Worm (Caenorhabditis elegans) whole organism, L4 larva: ENCODE measurements around the gene nol-10.
A peak's percentile ranks its signal among the peaks of the same experiment; 100 is the strongest.

Experiments used
- F37D6.2 ChIP-seq: sonication (generic microtip); optimal IDR thresholded peaks from 2 replicates; lab custom pipeline; 2016; ENCODE audit warnings: mild to moderate bottlenecking, missing genetic modification characterization, missing compliant biosample characterization
- F49E8.2 ChIP-seq: sonication (generic microtip); optimal IDR thresholded peaks from 2 replicates; lab custom pipeline; 2016; ENCODE audit warnings: missing compliant biosample characterization, mild to moderate bottlenecking, missing genetic modification characterization, borderline replicate concordance
- Y48G9A.11 ChIP-seq: fragments of 200-800 bp; sonication (Bioruptor generic); IDR thresholded peaks from 2 replicates; pipeline ENCODE4 v1.3.6; 2022; ENCODE audit warnings: missing genetic modification reagents, missing genetic modification characterization, missing compliant biosample characterization
- Y5F2A.4 ChIP-seq: fragments of 200-800 bp; sonication (Bioruptor generic); optimal IDR thresholded peaks from 2 replicates; lab custom pipeline; 2018; ENCODE audit warnings: mild to moderate bottlenecking, missing genetic modification characterization, missing compliant biosample characterization
- ZK337.2 ChIP-seq: fragments of 200-800 bp; sonication (Bioruptor generic); IDR thresholded peaks from 2 replicates; pipeline ENCODE4 v1.3.6; 2022; ENCODE audit warnings: missing genetic modification reagents, missing genetic modification characterization, missing compliant biosample characterization
- aha-1 ChIP-seq: fragments of 150-350 bp; peaks from one replicate; lab custom pipeline; 2014; ENCODE audit warnings: missing biosample characterization, missing genetic modification characterization
- ama-1 ChIP-seq: fragments of 150-350 bp; optimal IDR thresholded peaks from 2 replicates; lab custom pipeline; 2014; ENCODE audit warnings: inconsistent platforms, mixed read lengths
- arid-1 ChIP-seq: fragments of 200-800 bp; sonication (Bioruptor generic); conservative IDR thresholded peaks from 2 replicates; pipeline ENCODE4 v1.3.6; 2022; ENCODE audit warnings: missing genetic modification reagents, missing genetic modification characterization, missing compliant biosample characterization
- ceh-62 ChIP-seq: sonication (generic microtip); optimal IDR thresholded peaks from 2 replicates; lab custom pipeline; 2017; ENCODE audit warnings: missing biosample characterization, missing genetic modification characterization
- daf-16 ChIP-seq, 3 experiments: sonication (generic microtip); optimal IDR thresholded peaks; 2 replicates each; lab custom pipeline; 2016 to 2017; ENCODE audit warnings: missing genetic modification characterization in 3 of 3, missing genetic modification reagents in 3 of 3, mild to moderate bottlenecking in 2 of 3, missing compliant biosample characterization in 2 of 3, missing biosample characterization in 1 of 3, moderate library complexity in 1 of 3
- dmd-8 ChIP-seq: fragments of 200-800 bp; sonication (Bioruptor generic); IDR thresholded peaks from 2 replicates; pipeline ENCODE4 v1.3.6; 2022; ENCODE audit warnings: missing genetic modification characterization, missing compliant biosample characterization
- dpl-1 ChIP-seq: fragments of 150-350 bp; optimal IDR thresholded peaks from 2 replicates; lab custom pipeline; 2014; ENCODE audit warnings: missing biosample characterization, missing genetic modification reagents, missing genetic modification characterization
- egl-27 ChIP-seq: sonication (generic microtip); optimal IDR thresholded peaks from 3 replicates; lab custom pipeline; 2017; ENCODE audit warnings: missing biosample characterization, missing genetic modification reagents, missing genetic modification characterization
- fkh-10 ChIP-seq: fragments of 150-350 bp; optimal IDR thresholded peaks from 2 replicates; lab custom pipeline; 2014; ENCODE audit warnings: missing biosample characterization, missing genetic modification reagents, missing genetic modification characterization
- gei-8 ChIP-seq: fragments of 200-800 bp; sonication (Bioruptor generic); optimal IDR thresholded peaks from 2 replicates; lab custom pipeline; 2018; ENCODE audit warnings: mild to moderate bottlenecking, missing genetic modification characterization, missing compliant biosample characterization
- hif-1 ChIP-seq, 2 experiments: sonication (generic microtip); optimal IDR thresholded peaks; 2 replicates each; lab custom pipeline; 2016 to 2017; ENCODE audit warnings: missing compliant biosample characterization in 2 of 2, missing genetic modification characterization in 2 of 2, missing genetic modification reagents in 2 of 2, missing genotype in 2 of 2, mild to moderate bottlenecking in 1 of 2
- hmg-1.1 ChIP-seq: fragments of 200-800 bp; sonication (Bioruptor generic); IDR thresholded peaks from 2 replicates; pipeline ENCODE4 v1.3.6; 2022; ENCODE audit warnings: missing genetic modification reagents, missing genetic modification characterization, missing compliant biosample characterization
- lin-13 ChIP-seq: fragments of 150-350 bp; optimal IDR thresholded peaks from 2 replicates; lab custom pipeline; 2014; ENCODE audit warnings: missing biosample characterization, missing genetic modification reagents, missing genetic modification characterization
- lin-38 ChIP-seq: fragments of 200-800 bp; sonication (Bioruptor generic); IDR thresholded peaks from 2 replicates; pipeline ENCODE4 v1.3.6; 2022; ENCODE audit warnings: missing genetic modification reagents, missing genetic modification characterization, missing compliant biosample characterization
- lin-39 ChIP-seq: fragments of 150-350 bp; optimal IDR thresholded peaks from 2 replicates; lab custom pipeline; 2014; ENCODE audit warnings: missing biosample characterization, missing genetic modification reagents, missing genetic modification characterization
- lir-3 ChIP-seq: sonication (generic microtip); optimal IDR thresholded peaks from 2 replicates; lab custom pipeline; 2016; ENCODE audit warnings: mild to moderate bottlenecking, missing genetic modification characterization, missing compliant biosample characterization
- mes-2 ChIP-seq: sonication (generic microtip); optimal IDR thresholded peaks from 2 replicates; lab custom pipeline; 2016; ENCODE audit warnings: missing genotype, mild to moderate bottlenecking, missing genetic modification characterization, missing compliant biosample characterization; ENCODE audit not compliant: poor library complexity, severe bottlenecking
- nhr-25 ChIP-seq: sonication (generic microtip); optimal IDR thresholded peaks from 2 replicates; lab custom pipeline; 2017; ENCODE audit warnings: missing genetic modification characterization, mild to moderate bottlenecking, missing compliant biosample characterization, antibody characterized with exemption, moderate library complexity, borderline replicate concordance; ENCODE audit not compliant: insufficient read depth
- nhr-28 ChIP-seq: fragments of 150-350 bp; optimal IDR thresholded peaks from 2 replicates; lab custom pipeline; 2014; ENCODE audit warnings: missing biosample characterization, missing genetic modification characterization
- nhr-6 ChIP-seq: fragments of 150-350 bp; optimal IDR thresholded peaks from 2 replicates; lab custom pipeline; 2014; ENCODE audit warnings: missing biosample characterization, missing genetic modification characterization
- nhr-76 ChIP-seq: fragments of 150-350 bp; optimal IDR thresholded peaks from 2 replicates; lab custom pipeline; 2014; ENCODE audit warnings: missing biosample characterization, missing genetic modification characterization
- nhr-77 ChIP-seq: fragments of 150-350 bp; optimal IDR thresholded peaks from 2 replicates; lab custom pipeline; 2014; ENCODE audit warnings: missing biosample characterization, missing genetic modification characterization
- pqm-1 ChIP-seq: sonication (generic microtip); optimal IDR thresholded peaks from 2 replicates; lab custom pipeline; 2017; ENCODE audit warnings: missing biosample characterization, missing genetic modification characterization
- saeg-2 ChIP-seq: fragments of 200-800 bp; sonication (Bioruptor generic); IDR thresholded peaks from 2 replicates; pipeline ENCODE4 v1.3.6; 2022; ENCODE audit warnings: missing genetic modification reagents, missing genetic modification characterization, missing compliant biosample characterization
- skn-1 ChIP-seq: fragments of 150-350 bp; optimal IDR thresholded peaks from 2 replicates; lab custom pipeline; 2014; ENCODE audit warnings: missing biosample characterization, missing genetic modification characterization
- snpc-1.2 ChIP-seq: fragments of 200-800 bp; sonication (Bioruptor generic); IDR thresholded peaks from 2 replicates; pipeline ENCODE4 v1.3.6; 2022; ENCODE audit warnings: missing genetic modification reagents, missing genetic modification characterization, missing compliant biosample characterization
- snpc-4 ChIP-seq: fragments of 150-350 bp; optimal IDR thresholded peaks from 2 replicates; lab custom pipeline; 2014; ENCODE audit warnings: missing biosample characterization, missing genetic modification characterization
- spr-1 ChIP-seq: sonication (generic microtip); optimal IDR thresholded peaks from 2 replicates; lab custom pipeline; 2016; ENCODE audit warnings: mild to moderate bottlenecking, missing genetic modification characterization, missing compliant biosample characterization
- tra-1 ChIP-seq: fragments of 200-800 bp; sonication (Bioruptor generic); IDR thresholded peaks from 2 replicates; pipeline ENCODE4 v1.3.6; 2022; ENCODE audit warnings: missing genetic modification reagents, missing genetic modification characterization, missing compliant biosample characterization
- unc-130 ChIP-seq: sonication (generic microtip); optimal IDR thresholded peaks from 2 replicates; lab custom pipeline; 2016; ENCODE audit warnings: missing genetic modification reagents, missing genetic modification characterization, missing compliant biosample characterization
- unc-62 ChIP-seq, 3 experiments: fragments of 150-350 bp in 1 of 3; sonication (generic microtip); optimal IDR thresholded peaks in 2 of 3; peaks in 1 of 3; 1 replicate in 1 of 3; 2 replicates in 2 of 3; lab custom pipeline; 2014 to 2017; ENCODE audit warnings: missing biosample characterization in 3 of 3, missing genetic modification characterization in 3 of 3, missing genetic modification reagents in 3 of 3, missing genotype in 1 of 3
- vab-7 ChIP-seq: fragments of 200-800 bp; sonication (Bioruptor generic); IDR thresholded peaks from 2 replicates; pipeline ENCODE4 v1.3.6; 2022; ENCODE audit warnings: missing genetic modification reagents, missing genetic modification characterization, missing compliant biosample characterization
- zip-2 ChIP-seq: fragments of 150-350 bp; optimal IDR thresholded peaks from 2 replicates; lab custom pipeline; 2014; ENCODE audit warnings: missing biosample characterization, missing genetic modification characterization

Gene nol-10

ce11 chrIV:7580062-7580614 lies at the start of gene nol-10, which contains the start of gene cec-5 (continued):
- peak; percentile 82 for TF ChIP-seq hmg-1.1 (GFP tag; lab: Robert Waterston, UW)
- no peak for TF ChIP-seq dmd-8 (GFP tag; lab: Robert Waterston, UW)
- peak; percentile 55 for TF ChIP-seq nhr-28 (tag; lab: Kevin White, UChicago)

ce11 chrIV:7532360-7532759 lies 48.0 kb upstream of the nol-10 start, which contains the start of gene R05G6.1:
TSS of gene R05G6.1 (plus strand) at chrIV:7532660.
- TF ChIP-seq skn-1 (tag; lab: Kevin White, UChicago), result no peak
- TF ChIP-seq Y5F2A.4 (GFP tag; lab: Kevin White, UChicago), result no peak
- no peak for TF ChIP-seq pqm-1
- no peak for TF ChIP-seq F37D6.2 (tag; lab: Kevin White, UChicago)
- TF ChIP-seq dpl-1 (GFP tag; lab: Kevin White, UChicago), result no peak
- no peak for TF ChIP-seq saeg-2 (GFP tag; lab: Robert Waterston, UW)
- TF ChIP-seq nhr-77 (tag; lab: Kevin White, UChicago), result no peak
- no peak for TF ChIP-seq zip-2 (tag; lab: Kevin White, UChicago)
- TF ChIP-seq lir-3, result no peak
- TF ChIP-seq nhr-25, result no peak
- TF ChIP-seq mes-2 (tag; lab: Kevin White, UChicago), result no peak
- TF ChIP-seq nhr-6, result no peak
- TF ChIP-seq ZK337.2 (GFP tag; lab: Robert Waterston, UW), result no peak
- no peak for TF ChIP-seq spr-1 (tag; lab: Kevin White, UChicago)
- no peak for TF ChIP-seq egl-27 (tag; lab: Kevin White, UChicago)

ce11 chrIV:7542485-7543001 lies 37.9 kb upstream of the nol-10 start, which contains the start of gene R05G6.10:
TSS of gene R05G6.10 (minus strand) at chrIV:7542535.
- TF ChIP-seq unc-62 (GFP tag; optimal IDR thresholded peaks at IDR 0.05 in 1 of 2; lab: Kevin White, UChicago) (peak in 1 of 2 experiments; percentile 88), unc-62 (tag; optimal IDR thresholded peaks at IDR 0.05; lab: Kevin White, UChicago) (no peak), nhr-76 (no peak), hif-1 (tag; optimal IDR thresholded peaks at IDR 0.05; lab: Kevin White, UChicago) (no peak)

ce11 chrIV:7543662-7544061 lies 36.7 kb upstream of the nol-10 start:
- TF ChIP-seq unc-62 (GFP tag; optimal IDR thresholded peaks at IDR 0.05 in 1 of 2; lab: Kevin White, UChicago), result peak in 1 of 2 experiments; percentile 95
- TF ChIP-seq unc-62 (tag; optimal IDR thresholded peaks at IDR 0.05; lab: Kevin White, UChicago), result no peak
- peak; percentile 39 for TF ChIP-seq aha-1
- no peak for TF ChIP-seq vab-7

- 0 out of 2 replicates have a peak, but pooled peaks have one; percentile 30 for TF ChIP-seq tra-1
- TF ChIP-seq snpc-1.2 (GFP tag; lab: Robert Waterston, UW), result peak; percentile 85
- no peak for TF ChIP-seq nhr-6
- TF ChIP-seq ceh-62 (tag; lab: Kevin White, UChicago), result no peak
- peak; percentile 37; the same call in 1 of the 2 replicates for TF ChIP-seq vab-7
- no peak for TF ChIP-seq unc-62 (GFP tag; optimal IDR thresholded peaks at IDR 0.05 in 1 of 2; lab: Kevin White, UChicago)
- no peak for TF ChIP-seq unc-62 (tag; optimal IDR thresholded peaks at IDR 0.05; lab: Kevin White, UChicago)
- TF ChIP-seq gei-8 (GFP tag; lab: Kevin White, UChicago), result no peak
- no peak for TF ChIP-seq nhr-28 (tag; lab: Kevin White, UChicago)
- TF ChIP-seq lin-13, result no peak
- TF ChIP-seq arid-1 (GFP tag; lab: Robert Waterston, UW), result 0 out of 2 replicates have a peak, but pooled peaks have one; percentile 59
- no peak for TF ChIP-seq fkh-10 (GFP tag; lab: Kevin White, UChicago)
- TF ChIP-seq lin-39 (tag; lab: Kevin White, UChicago), result no peak
- TF ChIP-seq F49E8.2, result peak; percentile 92
- peak; percentile 70 for TF ChIP-seq unc-130 (GFP tag; lab: Kevin White, UChicago)
- TF ChIP-seq daf-16 (GFP tag; optimal IDR thresholded peaks at IDR 0.05; lab: Kevin White, UChicago), result no peak
- no peak for TF ChIP-seq daf-16 (tag; optimal IDR thresholded peaks at IDR 0.05; lab: Kevin White, UChicago)
- TF ChIP-seq Y48G9A.11 (GFP tag; lab: Robert Waterston, UW), result peak; percentile 89
- no peak for TF ChIP-seq ama-1
- no peak for TF ChIP-seq snpc-4 (tag; lab: Kevin White, UChicago)
- peak; percentile 99 for TF ChIP-seq lin-38 (GFP tag; lab: Robert Waterston, UW)
- TF ChIP-seq, all 104 proteins: peak for 8
These were observed 32.4 kb upstream of the nol-10 start, which contains the start of the genes cdd-2 and oef-1 for ce11 chrIV:7547843-7548578. TSS of gene cdd-2 (minus strand) at chrIV:7547893. TSS of gene oef-1 (plus strand) at chrIV:7548417.
